Worm (Caenorhabditis elegans) whole organism, late embryonic: Measurements from ENCODE around the gene spas-1.

Experiments used
- C08G9.2 ChIP-seq: sonication (generic microtip); optimal IDR thresholded peaks from 2 replicates; lab custom pipeline; 2016; ENCODE audit warnings: mild to moderate bottlenecking, missing genetic modification characterization, moderate library complexity, missing compliant biosample characterization
- C38D4.7 ChIP-seq: fragments of 200-800 bp; sonication (Bioruptor generic); optimal IDR thresholded peaks from 2 replicates; lab custom pipeline; 2018; ENCODE audit warnings: mild to moderate bottlenecking, missing genetic modification characterization, moderate library complexity, missing compliant biosample characterization
- K09A11.1 ChIP-seq: sonication (generic microtip); optimal IDR thresholded peaks from 2 replicates; lab custom pipeline; 2017; ENCODE audit warnings: antibody characterized with exemption, mild to moderate bottlenecking, missing genetic modification characterization, missing compliant biosample characterization; ENCODE audit not compliant: insufficient read depth
- T23F11.4 ChIP-seq: fragments of 200-800 bp; sonication (Bioruptor generic); optimal IDR thresholded peaks from 2 replicates; lab custom pipeline; 2018; ENCODE audit warnings: mild to moderate bottlenecking, missing genetic modification characterization, missing compliant biosample characterization
- Y22D7AL.16 ChIP-seq: sonication (generic microtip); optimal IDR thresholded peaks from 2 replicates; lab custom pipeline; 2016; ENCODE audit warnings: missing genetic modification characterization, missing compliant biosample characterization
- ama-1 ChIP-seq: fragments of 150-350 bp; optimal IDR thresholded peaks from 2 replicates; lab custom pipeline; 2014
- ceh-14 ChIP-seq: sonication (generic microtip); optimal IDR thresholded peaks from 2 replicates; lab custom pipeline; 2016; ENCODE audit warnings: missing genotype, missing genetic modification characterization, missing compliant biosample characterization
- ceh-18 ChIP-seq: sonication (generic microtip); optimal IDR thresholded peaks from 2 replicates; lab custom pipeline; 2016; ENCODE audit warnings: missing genetic modification characterization, missing compliant biosample characterization
- ceh-19 ChIP-seq: fragments of 200-800 bp; sonication (Bioruptor generic); optimal IDR thresholded peaks from 2 replicates; lab custom pipeline; 2018; ENCODE audit warnings: mild to moderate bottlenecking, missing genetic modification characterization, missing compliant biosample characterization
- ceh-22 ChIP-seq: sonication (generic microtip); optimal IDR thresholded peaks from 2 replicates; lab custom pipeline; 2017; ENCODE audit warnings: missing biosample characterization, missing genetic modification characterization
- ceh-30 ChIP-seq: fragments of 150-350 bp; optimal IDR thresholded peaks from 2 replicates; lab custom pipeline; 2014; ENCODE audit warnings: missing biosample characterization, missing genetic modification characterization
- ceh-31 ChIP-seq: sonication (generic microtip); optimal IDR thresholded peaks from 2 replicates; lab custom pipeline; 2016; ENCODE audit warnings: missing genetic modification characterization, missing compliant biosample characterization
- ceh-6 ChIP-seq: fragments of 200-800 bp; sonication (Bioruptor generic); optimal IDR thresholded peaks from 2 replicates; lab custom pipeline; 2018; ENCODE audit warnings: mild to moderate bottlenecking, missing genetic modification characterization, missing compliant biosample characterization
- ceh-9 ChIP-seq: sonication (generic microtip); optimal IDR thresholded peaks from 2 replicates; lab custom pipeline; 2016; ENCODE audit warnings: mild to moderate bottlenecking, missing genetic modification characterization, inconsistent platforms, missing compliant biosample characterization
- che-1 ChIP-seq: sonication (generic microtip); optimal IDR thresholded peaks from 2 replicates; lab custom pipeline; 2016; ENCODE audit warnings: mild to moderate bottlenecking, missing genetic modification characterization, missing compliant biosample characterization
- dve-1 ChIP-seq: sonication (generic microtip); optimal IDR thresholded peaks from 2 replicates; lab custom pipeline; 2017; ENCODE audit warnings: antibody characterized with exemption, mild to moderate bottlenecking, missing genetic modification characterization, missing compliant biosample characterization
- elt-2 ChIP-seq: sonication (generic microtip); optimal IDR thresholded peaks from 2 replicates; lab custom pipeline; 2016; ENCODE audit warnings: missing genetic modification reagents, missing genetic modification characterization, missing compliant biosample characterization
- elt-4 ChIP-seq: sonication (generic microtip); optimal IDR thresholded peaks from 2 replicates; lab custom pipeline; 2016; ENCODE audit warnings: missing genetic modification characterization, missing compliant biosample characterization
- eyg-1 ChIP-seq: sonication (generic microtip); optimal IDR thresholded peaks from 2 replicates; lab custom pipeline; 2016; ENCODE audit warnings: missing genotype, missing genetic modification characterization, missing compliant biosample characterization
- fax-1 ChIP-seq: sonication (generic microtip); optimal IDR thresholded peaks from 2 replicates; lab custom pipeline; 2016; ENCODE audit warnings: missing genotype, missing genetic modification characterization, missing compliant biosample characterization
- fkh-6 ChIP-seq: sonication (generic microtip); optimal IDR thresholded peaks from 2 replicates; lab custom pipeline; 2016; ENCODE audit warnings: missing genetic modification characterization, missing compliant biosample characterization
- gmeb-2 ChIP-seq: sonication (generic microtip); optimal IDR thresholded peaks from 2 replicates; lab custom pipeline; 2016; ENCODE audit warnings: missing genetic modification characterization, inconsistent platforms, missing compliant biosample characterization
- hlh-30 ChIP-seq: sonication (generic microtip); optimal IDR thresholded peaks from 2 replicates; lab custom pipeline; 2017; ENCODE audit warnings: antibody characterized with exemption, missing genetic modification characterization, missing compliant biosample characterization; ENCODE audit not compliant: insufficient read depth
- lin-11 ChIP-seq: fragments of 200-800 bp; sonication (Bioruptor generic); optimal IDR thresholded peaks from 2 replicates; lab custom pipeline; 2018; ENCODE audit warnings: mild to moderate bottlenecking, missing genetic modification characterization, missing compliant biosample characterization
- nfya-1 ChIP-seq: sonication (generic microtip); optimal IDR thresholded peaks from 2 replicates; lab custom pipeline; 2017; ENCODE audit warnings: missing genetic modification characterization, mild to moderate bottlenecking, missing compliant biosample characterization, antibody characterized with exemption, moderate library complexity
- nhr-11 ChIP-seq: fragments of 150-350 bp; optimal IDR thresholded peaks from 2 replicates; lab custom pipeline; 2014; ENCODE audit warnings: missing biosample characterization, missing genetic modification characterization
- npax-4 ChIP-seq: sonication (generic microtip); optimal IDR thresholded peaks from 2 replicates; lab custom pipeline; 2016; ENCODE audit warnings: missing genetic modification characterization, missing compliant biosample characterization
- pat-9 ChIP-seq: fragments of 200-800 bp; sonication (Bioruptor generic); optimal IDR thresholded peaks from 2 replicates; lab custom pipeline; 2018; ENCODE audit warnings: mild to moderate bottlenecking, missing genetic modification characterization, moderate library complexity, missing compliant biosample characterization
- pha-2 ChIP-seq: sonication (generic microtip); optimal IDR thresholded peaks from 2 replicates; lab custom pipeline; 2017; ENCODE audit warnings: mild to moderate bottlenecking, missing genetic modification characterization, missing compliant biosample characterization
- pqm-1 ChIP-seq: sonication (generic microtip); optimal IDR thresholded peaks from 2 replicates; lab custom pipeline; 2016; ENCODE audit warnings: missing genetic modification characterization, missing compliant biosample characterization
- rnt-1 ChIP-seq: sonication (generic microtip); optimal IDR thresholded peaks from 2 replicates; lab custom pipeline; 2016; ENCODE audit warnings: missing genetic modification characterization, missing compliant biosample characterization
- sox-2 ChIP-seq: fragments of 200-800 bp; sonication (Bioruptor generic); IDR thresholded peaks from 2 replicates; pipeline ENCODE4 v1.3.6; 2022; ENCODE audit warnings: missing genetic modification reagents, missing genetic modification characterization, missing compliant biosample characterization
- syd-9 ChIP-seq: sonication (generic microtip); optimal IDR thresholded peaks from 2 replicates; lab custom pipeline; 2016; ENCODE audit warnings: mild to moderate bottlenecking, missing genetic modification characterization, moderate library complexity, missing compliant biosample characterization
- tbx-2 ChIP-seq: sonication (generic microtip); optimal IDR thresholded peaks from 2 replicates; lab custom pipeline; 2016; ENCODE audit warnings: missing genetic modification characterization, missing compliant biosample characterization
- tbx-7 ChIP-seq: sonication (generic microtip); optimal IDR thresholded peaks from 2 replicates; lab custom pipeline; 2016; ENCODE audit warnings: missing genotype, missing genetic modification characterization, missing compliant biosample characterization
- unc-42 ChIP-seq: sonication (generic microtip); optimal IDR thresholded peaks from 2 replicates; lab custom pipeline; 2016; ENCODE audit warnings: missing genotype, missing genetic modification characterization, missing compliant biosample characterization
- unc-55 ChIP-seq: sonication (generic microtip); optimal IDR thresholded peaks from 2 replicates; lab custom pipeline; 2017; ENCODE audit warnings: missing biosample characterization, missing genetic modification reagents, missing genetic modification characterization
- unc-86 ChIP-seq: sonication (generic microtip); optimal IDR thresholded peaks from 2 replicates; lab custom pipeline; 2016; ENCODE audit warnings: missing genetic modification characterization, missing compliant biosample characterization
- ztf-16 ChIP-seq: sonication (generic microtip); optimal IDR thresholded peaks from 2 replicates; lab custom pipeline; 2017; ENCODE audit warnings: missing genetic modification characterization, missing compliant biosample characterization

spas-1 gene

ce11 chrV:9207377-9207776 is 31.8 kb downstream of the spas-1 start, which contains the start of gene inx-10:
Gene inx-10 (minus strand): TSS chrV:9207477.
- TF ChIP-seq pat-9 (tag; lab: Kevin White, UChicago), result no peak
- TF ChIP-seq che-1, result no peak
- no peak for TF ChIP-seq hlh-30 (tag; lab: Kevin White, UChicago)
- no peak for TF ChIP-seq C38D4.7 (GFP tag; lab: Kevin White, UChicago)
- TF ChIP-seq npax-4 (tag; lab: Kevin White, UChicago), result no peak
- no peak for TF ChIP-seq ceh-22 (tag; lab: Kevin White, UChicago)
- TF ChIP-seq ceh-14 (tag; lab: Kevin White, UChicago), result no peak
- no peak for TF ChIP-seq K09A11.1
- TF ChIP-seq nhr-11 (tag; lab: Kevin White, UChicago), result no peak
- no peak for TF ChIP-seq ceh-18 (tag; lab: Kevin White, UChicago)

ce11 chrV:9208878-9209277 is 33.3 kb downstream of the spas-1 start:
- TF ChIP-seq pat-9 (tag; lab: Kevin White, UChicago) (no peak), nhr-11 (tag; lab: Kevin White, UChicago) (no peak), elt-4 (no peak), lin-11 (tag; lab: Kevin White, UChicago) (no peak), fax-1 (no peak), hlh-30 (tag; lab: Kevin White, UChicago) (no peak), unc-42 (tag; lab: Kevin White, UChicago) (no peak), npax-4 (tag; lab: Kevin White, UChicago) (no peak)

DNA sequence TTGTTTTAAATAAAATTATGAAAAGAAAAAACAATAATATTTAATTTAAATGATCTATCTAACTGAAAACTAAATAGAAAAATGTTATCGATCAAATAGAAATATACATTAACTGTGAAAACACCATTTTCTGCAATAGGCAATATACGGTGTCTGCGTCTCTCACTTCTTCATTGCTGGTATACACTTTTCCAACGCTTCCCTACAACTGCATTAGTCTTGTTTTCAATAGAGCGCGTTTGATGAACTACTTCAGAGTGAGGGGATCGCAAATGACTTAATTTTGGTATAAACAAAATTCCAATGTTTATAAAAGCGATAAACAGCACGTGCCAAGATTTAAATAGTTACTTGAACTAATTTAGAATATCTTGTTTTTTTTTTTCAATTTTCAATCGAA is 36.9 kb downstream of the spas-1 start:
- TF ChIP-seq elt-2 (tag; lab: Kevin White, UChicago), result no peak
- TF ChIP-seq sox-2 (GFP tag; lab: Robert Waterston, UW), result no peak
- no peak for TF ChIP-seq tbx-7
- no peak for TF ChIP-seq lin-11 (tag; lab: Kevin White, UChicago)
- no peak for TF ChIP-seq eyg-1 (tag; lab: Kevin White, UChicago)
- no peak for TF ChIP-seq npax-4 (tag; lab: Kevin White, UChicago)
- TF ChIP-seq pha-2 (tag; lab: Kevin White, UChicago), result no peak
- no peak for TF ChIP-seq T23F11.4 (GFP tag; lab: Kevin White, UChicago)
- no peak for TF ChIP-seq ztf-16
- TF ChIP-seq ceh-19 (GFP tag; lab: Kevin White, UChicago), result no peak
- TF ChIP-seq gmeb-2 (tag; lab: Kevin White, UChicago), result no peak
- no peak for TF ChIP-seq pat-9 (tag; lab: Kevin White, UChicago)
- no peak for TF ChIP-seq ama-1
- TF ChIP-seq rnt-1 (tag; lab: Kevin White, UChicago), result no peak
- TF ChIP-seq nfya-1 (tag; lab: Kevin White, UChicago), result peak; percentile 70
- TF ChIP-seq dve-1 (tag; lab: Kevin White, UChicago), result peak; percentile 10
- TF ChIP-seq tbx-2 (tag; lab: Kevin White, UChicago), result peak; percentile 22
- TF ChIP-seq ceh-22 (tag; lab: Kevin White, UChicago), result no peak
- peak; percentile 17 for TF ChIP-seq ceh-18 (tag; lab: Kevin White, UChicago)
- TF ChIP-seq fkh-6 (tag; lab: Kevin White, UChicago), result no peak
- peak; percentile 96 for TF ChIP-seq unc-42 (tag; lab: Kevin White, UChicago)
- TF ChIP-seq unc-55 (GFP tag; lab: Kevin White, UChicago), result peak; percentile 43
- no peak for TF ChIP-seq C08G9.2
- TF ChIP-seq ceh-31 (tag; lab: Kevin White, UChicago), result peak; percentile 52

DNA sequence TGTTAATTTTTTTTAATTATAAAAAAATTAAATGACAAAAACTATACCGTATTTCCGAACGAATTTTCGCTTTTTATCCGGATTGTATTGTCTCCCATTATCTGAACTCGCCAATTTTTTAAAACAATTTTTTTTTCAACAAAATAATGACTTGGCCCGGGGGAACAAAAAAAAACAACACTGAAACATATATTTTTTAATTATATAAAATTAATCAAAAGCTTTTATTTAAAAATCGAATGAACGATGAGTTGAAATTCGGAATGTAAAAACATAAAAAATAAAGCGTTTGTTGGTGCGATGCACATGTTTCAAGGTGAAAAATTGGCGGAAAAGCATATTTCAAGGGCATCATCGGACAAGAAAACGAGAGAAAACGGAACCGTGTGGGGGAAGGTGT is 38.0 kb downstream of the spas-1 start, which contains the start of gene mdt-27:
mdt-27 (minus strand) TSS at position 101 of the 400 bp plus-strand sequence.
- TF ChIP-seq syd-9, result no peak
- no peak for TF ChIP-seq ceh-9 (tag; lab: Kevin White, UChicago)
- no peak for TF ChIP-seq elt-2 (tag; lab: Kevin White, UChicago)
- TF ChIP-seq nhr-11 (tag; lab: Kevin White, UChicago), result no peak
- no peak for TF ChIP-seq fkh-6 (tag; lab: Kevin White, UChicago)
- TF ChIP-seq npax-4 (tag; lab: Kevin White, UChicago), result no peak
- TF ChIP-seq unc-86 (tag; lab: Kevin White, UChicago), result no peak
- TF ChIP-seq tbx-2 (tag; lab: Kevin White, UChicago), result no peak
- TF ChIP-seq dve-1 (tag; lab: Kevin White, UChicago), result no peak
- TF ChIP-seq pqm-1 (tag; lab: Kevin White, UChicago), result no peak
- no peak for TF ChIP-seq ceh-30 (tag; lab: Kevin White, UChicago)
- no peak for TF ChIP-seq T23F11.4 (GFP tag; lab: Kevin White, UChicago)
- no peak for TF ChIP-seq unc-42 (tag; lab: Kevin White, UChicago)
- TF ChIP-seq lin-11 (tag; lab: Kevin White, UChicago), result no peak
- TF ChIP-seq Y22D7AL.16, result no peak
- no peak for TF ChIP-seq ceh-6 (GFP tag; lab: Kevin White, UChicago)
